Worm (Caenorhabditis elegans) whole organism, L4 larva: ENCODE measurements around the gene F22B5.10.
A peak's percentile ranks its signal among the peaks of the same experiment; 100 is the strongest.

Experiments used
- F10B5.3 ChIP-seq: sonication (generic microtip); optimal IDR thresholded peaks from 2 replicates; lab custom pipeline; 2016; ENCODE audit warnings: mild to moderate bottlenecking, missing genetic modification characterization, missing compliant biosample characterization
- R02D3.7 ChIP-seq: fragments of 150-350 bp; sonication (generic microtip); optimal IDR thresholded peaks from 3 replicates; lab custom pipeline; 2014; ENCODE audit warnings: missing biosample characterization, missing genetic modification characterization
- T20F7.1 ChIP-seq: fragments of 200-800 bp; sonication (Bioruptor generic); optimal IDR thresholded peaks from 2 replicates; lab custom pipeline; 2018; ENCODE audit warnings: mild to moderate bottlenecking, missing genetic modification characterization, missing compliant biosample characterization
- Y105C5A.15 ChIP-seq: fragments of 200-800 bp; sonication (Bioruptor generic); IDR thresholded peaks from 2 replicates; pipeline ENCODE4 v1.3.6; 2022; ENCODE audit warnings: missing genetic modification characterization, missing compliant biosample characterization
- Y48G9A.11 ChIP-seq: fragments of 200-800 bp; sonication (Bioruptor generic); IDR thresholded peaks from 2 replicates; pipeline ENCODE4 v1.3.6; 2022; ENCODE audit warnings: missing genetic modification reagents, missing genetic modification characterization, missing compliant biosample characterization
- Y5F2A.4 ChIP-seq: fragments of 200-800 bp; sonication (Bioruptor generic); optimal IDR thresholded peaks from 2 replicates; lab custom pipeline; 2018; ENCODE audit warnings: mild to moderate bottlenecking, missing genetic modification characterization, missing compliant biosample characterization
- aha-1 ChIP-seq: fragments of 150-350 bp; peaks from one replicate; lab custom pipeline; 2014; ENCODE audit warnings: missing biosample characterization, missing genetic modification characterization
- ceh-20 ChIP-seq: fragments of 200-800 bp; sonication (Bioruptor generic); IDR thresholded peaks from 2 replicates; pipeline ENCODE4 v1.3.6; 2022; ENCODE audit warnings: missing genetic modification reagents, missing genetic modification characterization, missing compliant biosample characterization
- ceh-28 ChIP-seq: fragments of 150-350 bp; optimal IDR thresholded peaks from 2 replicates; lab custom pipeline; 2014; ENCODE audit warnings: missing biosample characterization, missing genetic modification reagents, missing genetic modification characterization
- ceh-44 ChIP-seq: fragments of 200-800 bp; sonication (Bioruptor generic); IDR thresholded peaks from 2 replicates; pipeline ENCODE4 v1.3.6; 2022; ENCODE audit warnings: missing genetic modification reagents, missing genetic modification characterization, missing compliant biosample characterization
- ces-1 ChIP-seq: fragments of 150-350 bp; sonication (generic microtip); optimal IDR thresholded peaks from 4 replicates; lab custom pipeline; 2014; ENCODE audit warnings: missing biosample characterization, missing genetic modification reagents, missing genetic modification characterization
- daf-12 ChIP-seq: fragments of 150-350 bp; optimal IDR thresholded peaks from 2 replicates; lab custom pipeline; 2014; ENCODE audit warnings: missing biosample characterization, missing genetic modification reagents, missing genetic modification characterization
- daf-16 ChIP-seq, 3 experiments: sonication (generic microtip); optimal IDR thresholded peaks; 2 replicates each; lab custom pipeline; 2016 to 2017; ENCODE audit warnings: missing genetic modification characterization in 3 of 3, missing genetic modification reagents in 3 of 3, mild to moderate bottlenecking in 2 of 3, missing compliant biosample characterization in 2 of 3, missing biosample characterization in 1 of 3, moderate library complexity in 1 of 3
- dve-1 ChIP-seq: sonication (generic microtip); optimal IDR thresholded peaks from 2 replicates; lab custom pipeline; 2017; ENCODE audit warnings: antibody characterized with exemption, mild to moderate bottlenecking, missing genetic modification characterization, missing compliant biosample characterization; ENCODE audit not compliant: insufficient read depth
- egl-27 ChIP-seq: sonication (generic microtip); optimal IDR thresholded peaks from 3 replicates; lab custom pipeline; 2017; ENCODE audit warnings: missing biosample characterization, missing genetic modification reagents, missing genetic modification characterization
- egl-43 ChIP-seq: fragments of 200-800 bp; sonication (Bioruptor generic); IDR thresholded peaks from 2 replicates; pipeline ENCODE4 v1.3.6; 2022; ENCODE audit warnings: missing genetic modification reagents, missing genetic modification characterization, missing compliant biosample characterization
- hif-1 ChIP-seq, 2 experiments: sonication (generic microtip); optimal IDR thresholded peaks; 2 replicates each; lab custom pipeline; 2016 to 2017; ENCODE audit warnings: missing compliant biosample characterization in 2 of 2, missing genetic modification characterization in 2 of 2, missing genetic modification reagents in 2 of 2, missing genotype in 2 of 2, mild to moderate bottlenecking in 1 of 2
- hlh-30 ChIP-seq: sonication (generic microtip); optimal IDR thresholded peaks from 2 replicates; lab custom pipeline; 2017; ENCODE audit warnings: antibody characterized with exemption, mild to moderate bottlenecking, missing genetic modification characterization, missing compliant biosample characterization; ENCODE audit not compliant: insufficient read depth
- lim-7 ChIP-seq: fragments of 200-800 bp; sonication (Bioruptor generic); IDR thresholded peaks from 2 replicates; pipeline ENCODE4 v1.3.6; 2022; ENCODE audit warnings: missing genetic modification characterization, missing compliant biosample characterization
- lin-13 ChIP-seq: fragments of 150-350 bp; optimal IDR thresholded peaks from 2 replicates; lab custom pipeline; 2014; ENCODE audit warnings: missing biosample characterization, missing genetic modification reagents, missing genetic modification characterization
- lin-38 ChIP-seq: fragments of 200-800 bp; sonication (Bioruptor generic); IDR thresholded peaks from 2 replicates; pipeline ENCODE4 v1.3.6; 2022; ENCODE audit warnings: missing genetic modification reagents, missing genetic modification characterization, missing compliant biosample characterization
- madf-5 ChIP-seq, 2 experiments: fragments of 200-800 bp; sonication (Bioruptor generic); IDR thresholded peaks; 2 replicates each; pipeline ENCODE4 v1.3.6; 2022; ENCODE audit warnings: missing compliant biosample characterization in 2 of 2, missing genetic modification characterization in 2 of 2
- mep-1 ChIP-seq: fragments of 150-350 bp; sonication (generic microtip); optimal IDR thresholded peaks from 3 replicates; lab custom pipeline; 2014; ENCODE audit warnings: missing biosample characterization, missing genetic modification characterization
- mes-2 ChIP-seq: sonication (generic microtip); optimal IDR thresholded peaks from 2 replicates; lab custom pipeline; 2016; ENCODE audit warnings: missing genotype, mild to moderate bottlenecking, missing genetic modification characterization, missing compliant biosample characterization; ENCODE audit not compliant: poor library complexity, severe bottlenecking
- nhr-42 ChIP-seq: fragments of 200-800 bp; sonication (Bioruptor generic); IDR thresholded peaks from 2 replicates; pipeline ENCODE4 v1.3.6; 2022; ENCODE audit warnings: missing genetic modification characterization, missing compliant biosample characterization
- nhr-6 ChIP-seq: fragments of 150-350 bp; optimal IDR thresholded peaks from 2 replicates; lab custom pipeline; 2014; ENCODE audit warnings: missing biosample characterization, missing genetic modification characterization
- nhr-77 ChIP-seq: fragments of 150-350 bp; optimal IDR thresholded peaks from 2 replicates; lab custom pipeline; 2014; ENCODE audit warnings: missing biosample characterization, missing genetic modification characterization
- saeg-2 ChIP-seq: fragments of 200-800 bp; sonication (Bioruptor generic); IDR thresholded peaks from 2 replicates; pipeline ENCODE4 v1.3.6; 2022; ENCODE audit warnings: missing genetic modification reagents, missing genetic modification characterization, missing compliant biosample characterization
- set-16 ChIP-seq: fragments of 200-800 bp; sonication (Bioruptor generic); IDR thresholded peaks from 2 replicates; pipeline ENCODE4 v1.3.6; 2022; ENCODE audit warnings: missing genetic modification reagents, missing genetic modification characterization, missing compliant biosample characterization
- snpc-1.2 ChIP-seq: fragments of 200-800 bp; sonication (Bioruptor generic); IDR thresholded peaks from 2 replicates; pipeline ENCODE4 v1.3.6; 2022; ENCODE audit warnings: missing genetic modification reagents, missing genetic modification characterization, missing compliant biosample characterization
- tra-1 ChIP-seq: fragments of 200-800 bp; sonication (Bioruptor generic); IDR thresholded peaks from 2 replicates; pipeline ENCODE4 v1.3.6; 2022; ENCODE audit warnings: missing genetic modification reagents, missing genetic modification characterization, missing compliant biosample characterization
- unc-130 ChIP-seq: sonication (generic microtip); optimal IDR thresholded peaks from 2 replicates; lab custom pipeline; 2016; ENCODE audit warnings: missing genetic modification reagents, missing genetic modification characterization, missing compliant biosample characterization
- unc-62 ChIP-seq, 3 experiments: fragments of 150-350 bp in 1 of 3; sonication (generic microtip); optimal IDR thresholded peaks in 2 of 3; peaks in 1 of 3; 1 replicate in 1 of 3; 2 replicates in 2 of 3; lab custom pipeline; 2014 to 2017; ENCODE audit warnings: missing biosample characterization in 3 of 3, missing genetic modification characterization in 3 of 3, missing genetic modification reagents in 3 of 3, missing genotype in 1 of 3
- zfp-2 ChIP-seq: sonication (generic microtip); optimal IDR thresholded peaks from 2 replicates; lab custom pipeline; 2016; ENCODE audit warnings: mild to moderate bottlenecking, missing genetic modification characterization, missing compliant biosample characterization
- ztf-11 ChIP-seq: fragments of 150-350 bp; optimal IDR thresholded peaks from 2 replicates; lab custom pipeline; 2014; ENCODE audit warnings: missing biosample characterization, missing genetic modification characterization
- ztf-7 ChIP-seq: fragments of 150-350 bp; optimal IDR thresholded peaks from 2 replicates; lab custom pipeline; 2014; ENCODE audit warnings: missing biosample characterization, missing genetic modification characterization

Gene F22B5.10

DNA sequence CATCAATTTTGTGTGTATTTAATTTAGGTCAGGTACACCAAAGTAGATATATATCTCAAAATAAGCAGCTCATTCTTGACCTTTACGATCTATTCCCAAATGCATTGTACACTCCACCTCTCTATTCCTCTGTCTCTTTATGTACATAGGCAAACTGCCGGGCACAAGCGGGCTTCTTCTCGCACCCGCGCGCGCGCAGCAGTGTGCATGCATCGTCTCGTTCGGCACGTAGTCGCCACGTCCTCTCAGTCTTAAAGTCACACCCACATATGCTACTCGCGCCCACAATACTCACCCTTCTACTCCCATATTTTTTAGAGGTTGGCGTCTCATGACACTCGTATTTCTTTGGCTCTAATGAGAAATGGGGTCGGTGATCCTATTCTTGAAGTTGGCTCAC is 15.5 kb upstream of the F22B5.10 start:
- TF ChIP-seq mep-1 (tag; lab: Kevin White, UChicago) (peak; percentile 18), zfp-2 (no peak), set-16 (peak; percentile 32; the same call in 1 of the 2 replicates), hif-1 (tag; optimal IDR thresholded peaks at IDR 0.05; lab: Kevin White, UChicago) (peak; percentile 94 to 99), snpc-1.2 (GFP tag; lab: Robert Waterston, UW) (no peak), hlh-30 (peak; percentile 32), Y48G9A.11 (GFP tag; lab: Robert Waterston, UW) (no peak), saeg-2 (GFP tag; lab: Robert Waterston, UW) (no peak), egl-43 (peak; percentile 34; the same call in 1 of the 2 replicates), tra-1 (GFP tag; lab: Robert Waterston, UW) (0 out of 2 replicates have a peak, but pooled peaks have one; percentile 13), aha-1 (tag; lab: Kevin White, UChicago) (peak; percentile 100), ces-1 (GFP tag; lab: Kevin White, UChicago) (no peak), nhr-77 (no peak)
- TF ChIP-seq, all 104 proteins: peak for 7

DNA sequence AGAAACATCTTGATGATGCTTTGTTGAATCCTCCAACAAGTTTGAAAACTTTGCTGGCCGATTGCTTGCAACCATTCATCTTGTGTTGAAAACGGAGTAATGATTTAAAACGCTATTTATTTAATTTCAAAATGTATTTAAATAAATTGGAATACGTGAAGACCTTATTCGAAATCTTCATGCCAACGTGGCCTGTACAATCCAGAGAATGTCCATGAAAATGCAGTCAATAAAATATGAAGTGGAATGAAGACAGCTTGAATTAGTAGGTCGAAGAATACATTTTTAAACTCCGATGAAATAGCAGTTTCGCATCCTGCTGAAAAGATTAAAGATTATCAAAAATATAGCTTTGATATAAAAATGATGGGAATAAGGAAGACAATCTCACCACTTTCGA is 12.5 kb upstream of the F22B5.10 start, which contains the start of gene F22B5.5:
Gene F22B5.5, minus strand, starts transcription at position 101 of the 400 bp plus-strand sequence.
- TF ChIP-seq saeg-2 (GFP tag; lab: Robert Waterston, UW) (no peak), lim-7 (no peak), lin-38 (GFP tag; lab: Robert Waterston, UW) (no peak), ceh-20 (GFP tag; lab: Robert Waterston, UW) (no peak), F10B5.3 (tag; lab: Kevin White, UChicago) (no peak), ceh-44 (GFP tag; lab: Robert Waterston, UW) (no peak), R02D3.7 (tag; lab: Kevin White, UChicago) (no peak), ztf-11 (tag; lab: Kevin White, UChicago) (no peak), nhr-42 (GFP tag; lab: Robert Waterston, UW) (no peak), dve-1 (no peak), unc-130 (GFP tag; lab: Kevin White, UChicago) (no peak)

DNA sequence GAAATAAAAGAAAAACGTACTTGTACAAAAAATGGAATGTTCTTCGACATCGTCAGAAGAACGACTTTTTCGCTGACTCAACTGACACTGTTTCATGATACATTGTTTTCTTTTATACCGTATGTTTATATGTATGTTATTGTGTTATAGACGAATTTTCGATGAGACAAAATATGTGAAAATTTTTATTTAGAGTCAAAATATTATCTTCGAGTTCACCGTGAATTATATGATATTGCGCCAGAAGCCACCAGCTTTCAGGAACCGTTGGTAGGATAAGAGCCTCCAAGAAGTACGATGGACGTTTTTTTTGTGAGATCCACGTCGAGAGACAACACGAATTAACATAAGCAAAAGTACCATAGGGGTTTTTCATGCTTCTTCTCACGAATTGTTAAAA is 10.9 kb upstream of the F22B5.10 start, which contains the start of gene F22B5.6:
Gene F22B5.6, minus strand, starts transcription at position 101 of the 400 bp plus-strand sequence.
- TF ChIP-seq T20F7.1 (GFP tag; lab: Kevin White, UChicago) (no peak), tra-1 (GFP tag; lab: Robert Waterston, UW) (no peak), Y5F2A.4 (GFP tag; lab: Kevin White, UChicago) (no peak), dve-1 (no peak), unc-62 (GFP tag; optimal IDR thresholded peaks at IDR 0.05 in 1 of 2; lab: Kevin White, UChicago) (no peak), unc-62 (tag; optimal IDR thresholded peaks at IDR 0.05; lab: Kevin White, UChicago) (no peak), nhr-6 (tag; lab: Kevin White, UChicago) (no peak), madf-5 (GFP tag; IDR thresholded peaks at IDR 0.05; lab: Robert Waterston, UW) (no peak), hlh-30 (no peak), mes-2 (tag; lab: Kevin White, UChicago) (no peak), daf-12 (tag; lab: Kevin White, UChicago) (no peak), ztf-7 (tag; lab: Kevin White, UChicago) (no peak), daf-16 (GFP tag; optimal IDR thresholded peaks at IDR 0.05; lab: Kevin White, UChicago) (no peak), daf-16 (tag; optimal IDR thresholded peaks at IDR 0.05; lab: Kevin White, UChicago) (no peak), lim-7 (no peak), egl-27 (tag; lab: Kevin White, UChicago) (no peak), zfp-2 (no peak), ceh-28 (no peak), Y105C5A.15 (no peak), lin-13 (GFP tag; lab: Kevin White, UChicago) (no peak)
- TF ChIP-seq, all 104 proteins: peak for 0
